Fruit fly (Drosophila melanogaster): ENCODE results near the gene Act87E.

- TF ChIP-seq CG34367 (tag; optimal IDR thresholded peaks at IDR 0.05) (no peak), EcR (GFP tag; optimal IDR thresholded peaks at IDR 0.05) (no peak), CG8301 (tag; optimal IDR thresholded peaks at IDR 0.05) (no peak), rn (GFP tag; IDR thresholded peaks at IDR 0.05) (no peak), CG14655 (GFP tag; optimal IDR thresholded peaks at IDR 0.05) (no peak), Pif1B (GFP tag; optimal IDR thresholded peaks at IDR 0.05) (no peak), CG9948 (tag; optimal IDR thresholded peaks at IDR 0.05) (no peak), Ets98B (GFP tag; IDR thresholded peaks at IDR 0.05) (no peak)
Measured at dm6 chr3R:13388160-13388870, 37.5 kb upstream of the Act87E start, which contains the start of gene CG9799.
